Worm (Caenorhabditis elegans): Measurements from ENCODE around the gene W01D2.1.

W01D2.1 gene

ce11 chrII:14825413-14825812 is 10.1 kb downstream of the W01D2.1 start (continued):
- TF ChIP-seq rnt-1 (tag; optimal IDR thresholded peaks at IDR 0.05), result peak; percentile 57
- no peak for TF ChIP-seq lin-15B (tag; optimal IDR thresholded peaks at IDR 0.05)
- TF ChIP-seq sptf-1 (tag; optimal IDR thresholded peaks at IDR 0.05), result no peak
- TF ChIP-seq nhr-71 (tag; optimal IDR thresholded peaks at IDR 0.05), result peak; percentile 38
- TF ChIP-seq mdl-1 (tag; optimal IDR thresholded peaks at IDR 0.05), result no peak
- TF ChIP-seq hlh-17 (GFP tag; optimal IDR thresholded peaks at IDR 0.05; ENCODE audit: borderline replicate concordance), result no peak
- TF ChIP-seq hlh-4 (tag; optimal IDR thresholded peaks at IDR 0.05), result no peak
- no peak for TF ChIP-seq aha-1 (tag; optimal IDR thresholded peaks at IDR 0.05)
- peak; percentile 15 for TF ChIP-seq skn-1 (tag; optimal IDR thresholded peaks at IDR 0.05)
- no peak for TF ChIP-seq pqm-1 (tag; optimal IDR thresholded peaks at IDR 0.05)
- no peak for TF ChIP-seq unc-86 (tag; optimal IDR thresholded peaks at IDR 0.05)
- TF ChIP-seq zip-4 (GFP tag; optimal IDR thresholded peaks at IDR 0.05), result no peak
- no peak for TF ChIP-seq unc-30 (tag; optimal IDR thresholded peaks at IDR 0.05)
- TF ChIP-seq fkh-8 (tag; optimal IDR thresholded peaks at IDR 0.05), result no peak
- TF ChIP-seq nhr-11 (tag; optimal IDR thresholded peaks at IDR 0.05), result no peak
- TF ChIP-seq lir-3 (tag; optimal IDR thresholded peaks at IDR 0.05; ENCODE audit: poor library complexity), result no peak
- no peak for TF ChIP-seq egl-27 (tag; optimal IDR thresholded peaks at IDR 0.05)
- TF ChIP-seq nhr-77 (tag; optimal IDR thresholded peaks at IDR 0.05), result no peak

- TF ChIP-seq ceh-8 (GFP tag; optimal IDR thresholded peaks at IDR 0.05), result no peak
- peak; percentile 94 for TF ChIP-seq dsc-1 (tag; optimal IDR thresholded peaks at IDR 0.05)
- no peak for TF ChIP-seq unc-130 (tag; optimal IDR thresholded peaks at IDR 0.05)
- TF ChIP-seq fkh-4 (tag; optimal IDR thresholded peaks at IDR 0.05; ENCODE audit: borderline replicate concordance), result peak; percentile 29
- TF ChIP-seq nhr-47 (tag; optimal IDR thresholded peaks at IDR 0.05), result peak; percentile 36
- TF ChIP-seq pax-3 (tag; optimal IDR thresholded peaks at IDR 0.05), result peak; percentile 6
- no peak for TF ChIP-seq unc-62 (GFP tag; optimal IDR thresholded peaks at IDR 0.05)
- peak; percentile 28 for TF ChIP-seq sox-4 (tag; optimal IDR thresholded peaks at IDR 0.05)
- peak; percentile 42 for TF ChIP-seq egl-13 (tag; optimal IDR thresholded peaks at IDR 0.05)
- peak; percentile 12 for TF ChIP-seq nhr-71 (tag; optimal IDR thresholded peaks at IDR 0.05)
Observed at ce11 chrII:14832055-14832454, 16.7 kb downstream of the W01D2.1 start.

ce11 chrII:14838596-14839215 is 23.4 kb downstream of the W01D2.1 start:
- no peak for TF ChIP-seq F16B12.6 (tag; optimal IDR thresholded peaks at IDR 0.05)
- no peak for TF ChIP-seq ceh-88 (GFP tag; IDR thresholded peaks at IDR 0.05)
- no peak for TF ChIP-seq elt-2 (tag; optimal IDR thresholded peaks at IDR 0.05)
- no peak for TF ChIP-seq mep-1 (tag; optimal IDR thresholded peaks at IDR 0.05)
- no peak for TF ChIP-seq irx-1 (tag; optimal IDR thresholded peaks at IDR 0.05)
- TF ChIP-seq ceh-90 (tag; optimal IDR thresholded peaks at IDR 0.05), result no peak
- no peak for TF ChIP-seq rnt-1 (tag; optimal IDR thresholded peaks at IDR 0.05)
- no peak for TF ChIP-seq jun-1 (tag; optimal IDR thresholded peaks at IDR 0.05)
- TF ChIP-seq nhr-71 (tag; optimal IDR thresholded peaks at IDR 0.05), result peak; percentile 38
- no peak for TF ChIP-seq unc-98 (GFP tag; IDR thresholded peaks at IDR 0.05)
- no peak for TF ChIP-seq dpl-1 (GFP tag; optimal IDR thresholded peaks at IDR 0.05)
- TF ChIP-seq ceh-82 (tag; optimal IDR thresholded peaks at IDR 0.05), result no peak
- no peak for TF ChIP-seq C16A3.4 (tag; optimal IDR thresholded peaks at IDR 0.05)
- no peak for TF ChIP-seq nhr-12 (tag; optimal IDR thresholded peaks at IDR 0.05)
- no peak for TF ChIP-seq tlp-1 (tag; optimal IDR thresholded peaks at IDR 0.05)
- TF ChIP-seq skn-1 (tag; optimal IDR thresholded peaks at IDR 0.05), result no peak
- no peak for TF ChIP-seq unc-130 (tag; optimal IDR thresholded peaks at IDR 0.05)
- no peak for TF ChIP-seq fkh-8 (tag; optimal IDR thresholded peaks at IDR 0.05)
- TF ChIP-seq egl-13 (tag; optimal IDR thresholded peaks at IDR 0.05), result no peak
- no peak for TF ChIP-seq unc-30 (tag; optimal IDR thresholded peaks at IDR 0.05)
- no peak for TF ChIP-seq fos-1 (tag; optimal IDR thresholded peaks at IDR 0.05)
- peak; percentile 67 for TF ChIP-seq blmp-1 (tag; optimal IDR thresholded peaks at IDR 0.05)
- no peak for TF ChIP-seq nhr-47 (tag; optimal IDR thresholded peaks at IDR 0.05)
- no peak for TF ChIP-seq nhr-84 (tag; optimal IDR thresholded peaks at IDR 0.05)
- no peak for TF ChIP-seq mab-9 (GFP tag; IDR thresholded peaks at IDR 0.05)
- TF ChIP-seq ztf-4 (tag; optimal IDR thresholded peaks at IDR 0.05), result no peak
- no peak for TF ChIP-seq pqm-1 (tag; optimal IDR thresholded peaks at IDR 0.05)
- no peak for TF ChIP-seq aha-1 (tag; optimal IDR thresholded peaks at IDR 0.05)
- TF ChIP-seq mef-2 (tag; optimal IDR thresholded peaks at IDR 0.05), result no peak
- no peak for TF ChIP-seq lir-3 (tag; optimal IDR thresholded peaks at IDR 0.05; ENCODE audit: poor library complexity)
- TF ChIP-seq lsy-2 (tag; optimal IDR thresholded peaks at IDR 0.05), result no peak
- TF ChIP-seq ama-1 (optimal IDR thresholded peaks at IDR 0.05), result no peak
- no peak for TF ChIP-seq hpl-2 (GFP tag; optimal IDR thresholded peaks at IDR 0.05)
- TF ChIP-seq egl-27 (tag; optimal IDR thresholded peaks at IDR 0.05), result no peak

Measured in whole organism, L1 larva.